Worm (Caenorhabditis elegans) whole organism, midembryonic: Measurements from ENCODE around the gene glr-4.

Source experiments
- T22C8.4 ChIP-seq: fragments of 200-800 bp; sonication (Bioruptor generic); IDR thresholded peaks from 2 replicates; pipeline ENCODE4 v1.3.6; 2022; ENCODE audit warnings: missing genetic modification characterization, missing compliant biosample characterization
- cog-1 ChIP-seq: sonication (generic microtip); optimal IDR thresholded peaks from 2 replicates; lab custom pipeline; 2016; ENCODE audit warnings: missing genetic modification characterization, missing compliant biosample characterization
- flt-1 ChIP-seq: fragments of 200-800 bp; sonication (Bioruptor generic); IDR thresholded peaks from 2 replicates; pipeline ENCODE4 v1.3.6; 2022; ENCODE audit warnings: missing genetic modification characterization, missing compliant biosample characterization
- klf-2 ChIP-seq: fragments of 200-800 bp; sonication (Bioruptor generic); conservative IDR thresholded peaks from 2 replicates; pipeline ENCODE4 v1.3.6; 2022; ENCODE audit warnings: missing genetic modification reagents, missing genetic modification characterization, missing compliant biosample characterization
- med-1 ChIP-seq: sonication (generic microtip); optimal IDR thresholded peaks from 2 replicates; lab custom pipeline; 2017; ENCODE audit warnings: missing genetic modification characterization, mild to moderate bottlenecking, missing compliant biosample characterization, antibody characterized with exemption, missing genetic modification reagents; ENCODE audit not compliant: insufficient read depth
- ref-1 ChIP-seq: fragments of 200-800 bp; sonication (Bioruptor generic); conservative IDR thresholded peaks from 2 replicates; pipeline ENCODE4 v1.3.6; 2022; ENCODE audit warnings: missing genetic modification reagents, missing genetic modification characterization, missing compliant biosample characterization
- tab-1 ChIP-seq: fragments of 200-800 bp; sonication (Bioruptor generic); IDR thresholded peaks from 2 replicates; pipeline ENCODE4 v1.3.6; 2022; ENCODE audit warnings: missing genetic modification characterization, missing compliant biosample characterization
- ztf-23 ChIP-seq: fragments of 200-800 bp; sonication (Bioruptor generic); IDR thresholded peaks from 2 replicates; pipeline ENCODE4 v1.3.6; 2022; ENCODE audit warnings: missing genetic modification reagents, missing genetic modification characterization, missing compliant biosample characterization
- ztf-29 ChIP-seq: fragments of 200-800 bp; sonication (Bioruptor generic); IDR thresholded peaks from 2 replicates; pipeline ENCODE4 v1.3.6; 2022; ENCODE audit warnings: missing genetic modification reagents, missing genetic modification characterization, missing compliant biosample characterization

The glr-4 gene

DNA sequence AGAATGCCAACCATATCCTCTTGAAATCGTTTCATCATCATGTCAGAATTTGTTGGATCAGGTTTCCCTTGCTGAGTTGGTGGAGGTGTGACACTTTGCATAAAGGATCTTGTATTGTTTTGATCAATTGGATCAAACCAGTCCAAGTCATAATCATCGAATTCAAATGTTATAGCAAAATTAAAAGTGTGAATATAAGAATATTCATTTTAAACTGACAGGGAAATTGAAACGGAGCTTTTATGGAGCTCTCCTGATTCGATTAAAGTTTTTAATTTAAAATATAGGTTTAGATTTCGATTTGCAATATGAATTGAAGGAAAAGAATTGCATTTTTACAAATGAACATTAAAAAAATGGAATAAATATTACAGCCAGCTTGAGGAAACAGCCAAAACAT, 30.6 kb downstream of the glr-4 start, which contains the start of gene B0228.9:
Gene B0228.9, minus strand, starts transcription at position 101 of the 400 bp plus-strand sequence.
- TF ChIP-seq ztf-29 (GFP tag; lab: Robert Waterston, UW) (no peak), med-1 (GFP tag; lab: Kevin White, UChicago) (no peak), tab-1 (GFP tag; lab: Robert Waterston, UW) (no peak), flt-1 (GFP tag; lab: Robert Waterston, UW) (no peak), ztf-23 (GFP tag; lab: Robert Waterston, UW) (no peak), ref-1 (GFP tag; lab: Robert Waterston, UW) (no peak), klf-2 (no peak)

DNA sequence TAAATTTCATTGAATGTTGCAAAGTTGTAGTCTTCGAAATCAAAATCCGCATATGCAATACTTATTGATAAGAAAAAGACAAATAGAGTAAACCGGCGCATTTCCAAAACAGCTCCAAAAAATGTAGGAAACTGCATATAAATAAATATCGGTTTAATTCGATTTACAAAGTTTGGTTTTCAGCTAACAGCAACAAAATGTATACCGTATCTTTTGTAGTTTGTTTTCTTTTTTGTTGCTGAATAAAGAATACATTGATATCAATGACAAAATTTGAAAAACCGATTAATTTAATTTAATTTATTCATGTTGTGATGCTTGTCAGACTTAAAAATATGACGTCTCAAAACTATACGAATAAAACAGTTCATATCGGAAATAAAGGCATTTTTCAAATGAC, 32.7 kb downstream of the glr-4 start, which contains the start of gene B0228.8:
Gene B0228.8, minus strand, starts transcription at position 101 of the 400 bp plus-strand sequence.
- TF ChIP-seq flt-1 (GFP tag; lab: Robert Waterston, UW) (no peak), tab-1 (GFP tag; lab: Robert Waterston, UW) (no peak)

DNA sequence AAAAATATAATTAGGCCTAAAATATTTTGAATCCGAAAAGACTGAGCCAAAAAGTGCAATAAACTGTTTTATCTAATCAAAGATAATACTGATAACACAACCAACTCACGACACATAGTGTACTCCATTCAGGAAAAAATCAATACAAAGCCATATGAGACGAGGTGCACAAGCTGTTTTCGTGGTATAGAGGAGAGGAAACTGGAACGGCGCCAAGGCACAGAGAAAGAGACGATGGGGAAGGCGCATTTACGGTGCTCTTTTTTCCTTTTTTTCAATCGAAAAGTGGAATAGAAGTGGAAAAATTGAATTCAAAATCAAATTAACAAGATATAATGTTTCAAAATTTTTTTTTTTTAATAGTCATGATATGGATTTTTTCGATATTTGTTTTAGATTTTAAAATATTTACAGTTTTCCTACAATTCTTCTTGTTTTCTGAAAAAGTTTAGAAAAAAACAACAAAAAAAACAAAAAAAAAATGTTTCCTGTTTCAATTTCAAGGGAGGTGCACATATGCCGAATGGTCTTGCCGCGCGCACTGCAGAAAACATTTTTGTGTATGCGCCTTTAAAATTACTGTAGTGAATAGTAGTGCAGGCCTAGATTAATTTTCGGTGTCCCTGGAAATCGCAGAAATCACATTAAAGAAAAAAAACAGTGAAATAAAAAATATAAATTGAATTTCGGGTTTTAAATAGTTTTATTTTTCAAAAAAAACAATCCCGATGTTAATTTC, 35.6 kb downstream of the glr-4 start, which contains the start of gene B0228.7:
Gene B0228.7, minus strand, starts transcription at position 627 of the 739 bp plus-strand sequence.
- TF ChIP-seq ztf-23 (GFP tag; lab: Robert Waterston, UW) (no peak), med-1 (GFP tag; lab: Kevin White, UChicago) (no peak), cog-1 (no peak), klf-2 (no peak), flt-1 (GFP tag; lab: Robert Waterston, UW) (no peak), ztf-29 (GFP tag; lab: Robert Waterston, UW) (no peak), ref-1 (GFP tag; lab: Robert Waterston, UW) (no peak), T22C8.4 (no peak)

DNA sequence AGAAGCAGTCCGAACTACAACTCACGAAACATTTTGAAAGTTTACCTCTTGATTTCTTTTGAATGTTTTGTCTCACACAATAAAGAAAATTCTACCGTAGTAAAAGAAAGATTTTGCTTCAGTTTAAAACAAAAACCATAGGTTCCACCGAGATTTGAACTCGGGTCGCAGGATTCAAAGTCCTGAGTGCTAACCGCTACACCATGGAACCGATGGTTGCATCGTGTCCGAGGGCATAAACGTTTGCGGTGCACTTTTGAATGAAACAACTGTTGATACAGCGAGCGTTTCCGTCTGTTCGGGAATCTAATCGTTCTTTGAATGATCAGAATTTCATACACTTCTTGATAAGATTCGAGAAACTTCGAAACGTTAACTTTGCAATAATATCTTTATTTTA, 37.3 kb downstream of the glr-4 start:
- TF ChIP-seq tab-1 (GFP tag; lab: Robert Waterston, UW) (no peak), flt-1 (GFP tag; lab: Robert Waterston, UW) (peak; percentile 80), med-1 (GFP tag; lab: Kevin White, UChicago) (no peak), T22C8.4 (peak; percentile 27; the same call in 1 of the 2 replicates), cog-1 (no peak), ztf-23 (GFP tag; lab: Robert Waterston, UW) (0 out of 2 replicates have a peak, but pooled peaks have one; percentile 64), ztf-29 (GFP tag; lab: Robert Waterston, UW) (no peak), ref-1 (GFP tag; lab: Robert Waterston, UW) (peak; percentile 47; the same call in 1 of the 2 replicates), klf-2 (no peak)

- TF ChIP-seq T22C8.4 (peak; percentile 78), klf-2 (no peak)
Observed at ce11 chrII:7755116-7755571, 39.0 kb downstream of the glr-4 start, which contains the start of the genes B0228.6 and B0228.1. Gene B0228.6, minus strand, starts transcription at chrII:7755166. Gene B0228.1, plus strand, starts transcription at chrII:7755343.

- TF ChIP-seq ztf-29 (GFP tag; lab: Robert Waterston, UW), result no peak
- TF ChIP-seq klf-2, result no peak
- no peak for TF ChIP-seq cog-1
Observed at ce11 chrII:7753500-7753899, 40.6 kb downstream of the glr-4 start, which contains the start of gene trx-1. Gene trx-1, minus strand, starts transcription at chrII:7753600.

DNA sequence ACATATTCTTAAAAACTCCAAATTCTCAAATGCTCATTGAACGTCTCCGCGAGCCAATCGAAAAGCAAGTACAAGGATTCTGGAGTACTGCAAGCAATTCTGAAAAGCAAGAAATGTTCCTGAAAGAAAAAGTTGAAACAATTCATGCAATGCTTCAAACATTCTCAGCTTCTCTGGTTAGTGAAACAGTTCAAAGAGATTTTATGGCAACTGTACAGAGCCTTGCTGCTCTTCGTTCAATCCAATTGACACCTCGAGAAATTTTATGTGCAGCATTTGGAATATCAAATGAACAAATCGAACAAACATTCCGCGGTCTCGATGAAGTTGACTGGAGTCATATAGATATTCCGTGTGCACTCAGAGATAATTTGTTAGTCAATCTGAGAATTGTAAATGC, 57.4 kb downstream of the glr-4 start:
- no peak for TF ChIP-seq ref-1 (GFP tag; lab: Robert Waterston, UW)
- no peak for TF ChIP-seq ztf-29 (GFP tag; lab: Robert Waterston, UW)
